In the genomic region with DNA sequence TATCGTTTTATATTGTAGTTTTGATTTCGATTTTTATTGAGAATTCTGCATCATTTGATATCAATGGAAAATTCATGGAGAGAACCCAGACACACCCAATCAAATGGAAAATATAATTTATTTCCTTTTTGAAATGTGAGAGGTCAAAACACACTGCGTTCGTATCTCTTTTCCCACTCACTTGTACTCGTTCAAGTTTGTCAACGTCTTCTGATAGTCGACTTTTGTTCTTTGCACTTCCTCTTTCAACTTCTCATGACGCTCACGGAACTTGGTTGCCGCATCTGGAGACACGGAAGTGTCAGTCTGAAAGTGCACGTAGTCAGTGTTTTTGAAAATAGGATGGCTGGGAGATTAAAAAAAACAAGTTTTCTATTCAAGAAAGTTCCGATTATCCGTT, we compare ENCODE assay signal across 5 worm cellular contexts.
A peak's percentile ranks its signal among the peaks of the same experiment; 100 is the strongest.
TF ChIP-seq lines count a peak whose summit lies in the region.

No protein-coding gene starts in this region.

TF ChIP-seq in whole organism, L1 larva, 84 proteins besides CTCF, POLR2A, EP300 and RAD21:
- peak; percentile 60 for TF ChIP-seq tbx-2 (tag; optimal IDR thresholded peaks at IDR 0.05; lab: Kevin White, UChicago)
- no peak for TF ChIP-seq ceh-82 (tag; optimal IDR thresholded peaks at IDR 0.05; lab: Kevin White, UChicago)
- peak; percentile 54 for TF ChIP-seq blmp-1 (tag; optimal IDR thresholded peaks at IDR 0.05; lab: Kevin White, UChicago)
- peak; percentile 46 for TF ChIP-seq nhr-71 (tag; optimal IDR thresholded peaks at IDR 0.05; lab: Kevin White, UChicago)

TF ChIP-seq in whole organism, L2 larva, 48 proteins besides CTCF, POLR2A, EP300 and RAD21:
- TF ChIP-seq sma-3 (GFP tag; optimal IDR thresholded peaks at IDR 0.05; lab: Kevin White, UChicago) (peak; percentile 53), F13H6.1 (tag; optimal IDR thresholded peaks at IDR 0.05; lab: Kevin White, UChicago) (no peak), Y55F3AM.14 (GFP tag; optimal IDR thresholded peaks at IDR 0.05; lab: Kevin White, UChicago) (no peak), lsy-2 (tag; optimal IDR thresholded peaks at IDR 0.05; lab: Kevin White, UChicago) (no peak), nhr-23 (tag; optimal IDR thresholded peaks at IDR 0.05; lab: Kevin White, UChicago) (no peak), C34F6.9 (tag; optimal IDR thresholded peaks at IDR 0.05; lab: Kevin White, UChicago) (no peak), nhr-129 (tag; optimal IDR thresholded peaks at IDR 0.05; lab: Kevin White, UChicago) (no peak), lin-11 (tag; optimal IDR thresholded peaks at IDR 0.05; lab: Kevin White, UChicago) (no peak), mdl-1 (tag; optimal IDR thresholded peaks at IDR 0.05; lab: Kevin White, UChicago) (no peak), snpc-4 (tag; optimal IDR thresholded peaks at IDR 0.05; lab: Kevin White, UChicago) (no peak), elt-3 (tag; optimal IDR thresholded peaks at IDR 0.05; lab: Kevin White, UChicago) (no peak), zag-1 (tag; optimal IDR thresholded peaks at IDR 0.05; lab: Kevin White, UChicago) (no peak), sem-4 (tag; optimal IDR thresholded peaks at IDR 0.05; lab: Kevin White, UChicago) (peak; percentile 31), egl-27 (tag; optimal IDR thresholded peaks at IDR 0.05; lab: Kevin White, UChicago) (peak; percentile 81), dmd-4 (tag; optimal IDR thresholded peaks at IDR 0.05; lab: Kevin White, UChicago) (no peak), gmeb-1 (tag; optimal IDR thresholded peaks at IDR 0.05; lab: Kevin White, UChicago) (no peak), sma-9 (GFP tag; optimal IDR thresholded peaks at IDR 0.05; lab: Kevin White, UChicago) (peak; percentile 23), sma-9 (tag; optimal IDR thresholded peaks at IDR 0.05; lab: Kevin White, UChicago) (no peak), nhr-21 (tag; optimal IDR thresholded peaks at IDR 0.05; lab: Kevin White, UChicago) (peak; percentile 39), nhr-25 (tag; optimal IDR thresholded peaks at IDR 0.05; lab: Kevin White, UChicago) (no peak), lin-13 (GFP tag; optimal IDR thresholded peaks at IDR 0.05; lab: Kevin White, UChicago) (no peak), blmp-1 (tag; optimal IDR thresholded peaks at IDR 0.05; lab: Kevin White, UChicago; ENCODE audit: insufficient read depth) (peak; percentile 85)

TF ChIP-seq in whole organism, L3 larva, 47 proteins besides CTCF, POLR2A, EP300 and RAD21:
- no peak for TF ChIP-seq snpc-4 (tag; optimal IDR thresholded peaks at IDR 0.05; lab: Kevin White, UChicago)
- TF ChIP-seq ztf-4 (tag; optimal IDR thresholded peaks at IDR 0.05; lab: Kevin White, UChicago): no peak
- TF ChIP-seq lin-39 (tag; optimal IDR thresholded peaks at IDR 0.05; lab: Kevin White, UChicago): no peak
- TF ChIP-seq tbx-2 (tag; optimal IDR thresholded peaks at IDR 0.05; lab: Kevin White, UChicago): peak; percentile 26
- TF ChIP-seq daf-12 (tag; optimal IDR thresholded peaks at IDR 0.05; lab: Kevin White, UChicago): no peak
- TF ChIP-seq lin-15B (tag; optimal IDR thresholded peaks at IDR 0.05; lab: Kevin White, UChicago): no peak
- no peak for TF ChIP-seq ztf-11 (tag; optimal IDR thresholded peaks at IDR 0.05; lab: Kevin White, UChicago)
- TF ChIP-seq nhr-25 (tag; optimal IDR thresholded peaks at IDR 0.05; lab: Kevin White, UChicago): peak; percentile 27
- TF ChIP-seq ceh-28 (tag; optimal IDR thresholded peaks at IDR 0.05; lab: Kevin White, UChicago): peak; percentile 55
- TF ChIP-seq unc-39 (tag; optimal IDR thresholded peaks at IDR 0.05; lab: Kevin White, UChicago): no peak
- TF ChIP-seq egl-27 (tag; optimal IDR thresholded peaks at IDR 0.05; lab: Kevin White, UChicago): peak; percentile 79
- TF ChIP-seq zag-1 (tag; optimal IDR thresholded peaks at IDR 0.05; lab: Kevin White, UChicago): no peak
- TF ChIP-seq elt-3 (tag; optimal IDR thresholded peaks at IDR 0.05; lab: Kevin White, UChicago): no peak
- TF ChIP-seq nhr-76 (tag; optimal IDR thresholded peaks at IDR 0.05; lab: Kevin White, UChicago): peak; percentile 22
- TF ChIP-seq nhr-23 (tag; optimal IDR thresholded peaks at IDR 0.05; lab: Kevin White, UChicago): peak; percentile 83
- TF ChIP-seq nhr-43 (tag; optimal IDR thresholded peaks at IDR 0.05; lab: Kevin White, UChicago; ENCODE audit: poor library complexity, severe bottlenecking): peak; percentile 75
TF ChIP-seq in whole organism, L3 larva: peak in this region for 7.

TF ChIP-seq in whole organism, L4 larva, 104 proteins besides CTCF, POLR2A, EP300 and RAD21 (continues in another document):
- TF ChIP-seq T26A8.4 (GFP tag; IDR thresholded peaks at IDR 0.05; lab: Robert Waterston, UW): no peak
- TF ChIP-seq dmd-6 (GFP tag; IDR thresholded peaks at IDR 0.05; lab: Robert Waterston, UW): peak; percentile 54; the same call in 1 of the 2 replicates
- TF ChIP-seq ceh-28 (tag; optimal IDR thresholded peaks at IDR 0.05; lab: Kevin White, UChicago): no peak
- TF ChIP-seq ama-1 (optimal IDR thresholded peaks at IDR 0.05; lab: Kevin White, UChicago): no peak
- TF ChIP-seq aha-1 (tag; lab: Kevin White, UChicago): peak; percentile 52
- no peak for TF ChIP-seq lir-3 (tag; optimal IDR thresholded peaks at IDR 0.05; lab: Kevin White, UChicago)
- no peak for TF ChIP-seq mxl-2 (GFP tag; conservative IDR thresholded peaks at IDR 0.05; lab: Robert Waterston, UW)
- TF ChIP-seq Y48G9A.11 (GFP tag; IDR thresholded peaks at IDR 0.05; lab: Robert Waterston, UW): no peak
- TF ChIP-seq unc-130 (GFP tag; optimal IDR thresholded peaks at IDR 0.05; lab: Kevin White, UChicago): no peak
- no peak for TF ChIP-seq ztf-7 (tag; optimal IDR thresholded peaks at IDR 0.05; lab: Kevin White, UChicago)
- no peak for TF ChIP-seq daf-19 (GFP tag; conservative IDR thresholded peaks at IDR 0.05; lab: Robert Waterston, UW)
- no peak for TF ChIP-seq fkh-10 (GFP tag; optimal IDR thresholded peaks at IDR 0.05; lab: Kevin White, UChicago)
- no peak for TF ChIP-seq daf-16 (GFP tag; optimal IDR thresholded peaks at IDR 0.05; lab: Kevin White, UChicago)
- TF ChIP-seq daf-16 (tag; optimal IDR thresholded peaks at IDR 0.05; lab: Kevin White, UChicago): no peak
- TF ChIP-seq egl-27 (tag; optimal IDR thresholded peaks at IDR 0.05; lab: Kevin White, UChicago): no peak
- TF ChIP-seq ceh-20 (GFP tag; IDR thresholded peaks at IDR 0.05; lab: Robert Waterston, UW): no peak
- TF ChIP-seq F37D6.2 (tag; optimal IDR thresholded peaks at IDR 0.05; lab: Kevin White, UChicago): no peak
- TF ChIP-seq nhr-10 (tag; optimal IDR thresholded peaks at IDR 0.05; lab: Kevin White, UChicago): peak; percentile 76
- no peak for TF ChIP-seq ZK546.5 (tag; optimal IDR thresholded peaks at IDR 0.05; lab: Kevin White, UChicago)
- TF ChIP-seq hlh-11 (tag; optimal IDR thresholded peaks at IDR 0.05; lab: Kevin White, UChicago): peak; percentile 36
- no peak for TF ChIP-seq daf-12 (tag; optimal IDR thresholded peaks at IDR 0.05; lab: Kevin White, UChicago)
- TF ChIP-seq daf-8 (GFP tag; IDR thresholded peaks at IDR 0.05; lab: Robert Waterston, UW): no peak
- no peak for TF ChIP-seq mdt-29 (GFP tag; IDR thresholded peaks at IDR 0.05; lab: Robert Waterston, UW)
- TF ChIP-seq dmd-8 (GFP tag; IDR thresholded peaks at IDR 0.05; lab: Robert Waterston, UW): no peak
- no peak for TF ChIP-seq ceh-32 (tag; optimal IDR thresholded peaks at IDR 0.05; lab: Kevin White, UChicago; ENCODE audit: poor library complexity)
- no peak for TF ChIP-seq arid-1 (GFP tag; conservative IDR thresholded peaks at IDR 0.05; lab: Robert Waterston, UW)
- no peak for TF ChIP-seq T20F7.1 (GFP tag; optimal IDR thresholded peaks at IDR 0.05; lab: Kevin White, UChicago)

TF ChIP-seq in whole organism, young adult, 124 proteins besides CTCF, POLR2A, EP300 and RAD21:
- TF ChIP-seq dpl-1 (GFP tag; optimal IDR thresholded peaks at IDR 0.05; lab: Kevin White, UChicago) (no peak), somi-1 (GFP tag; optimal IDR thresholded peaks at IDR 0.05; lab: Kevin White, UChicago) (peak; percentile 8), ztf-26 (tag; optimal IDR thresholded peaks at IDR 0.05; lab: Kevin White, UChicago) (peak; percentile 67), pbrm-1 (GFP tag; IDR thresholded peaks at IDR 0.05; lab: Robert Waterston, UW) (no peak), lin-40 (tag; optimal IDR thresholded peaks at IDR 0.05; lab: Kevin White, UChicago) (peak; percentile 71), B0336.3 (GFP tag; IDR thresholded peaks at IDR 0.05; lab: Robert Waterston, UW) (no peak)
